Worm (Caenorhabditis elegans): ENCODE results near the gene Y42H9AR.1.
"Not testable (repeated sequence)": the region's sequence is repeated elsewhere in the genome, so short reads cannot be mapped to it uniquely, and the experiment has no call there.

- TF ChIP-seq dve-1 (tag; optimal IDR thresholded peaks at IDR 0.05); dmd-4 (tag; optimal IDR thresholded peaks at IDR 0.05; ENCODE audit: borderline replicate concordance); hlh-15 (tag; optimal IDR thresholded peaks at IDR 0.05); ceh-9 (tag; optimal IDR thresholded peaks at IDR 0.05); nhr-11 (tag; optimal IDR thresholded peaks at IDR 0.05); lin-11 (tag; optimal IDR thresholded peaks at IDR 0.05); ref-2 (tag; optimal IDR thresholded peaks at IDR 0.05); tbx-2 (tag; optimal IDR thresholded peaks at IDR 0.05); pha-4 (tag; optimal IDR thresholded peaks at IDR 0.05); fkh-10 (GFP tag; optimal IDR thresholded peaks at IDR 0.05); ceh-31 (tag; optimal IDR thresholded peaks at IDR 0.05); nfya-1 (tag; optimal IDR thresholded peaks at IDR 0.05); ama-1 (optimal IDR thresholded peaks at IDR 0.05): not testable (repeated sequence)
Observed at ce11 chrIV:8122349-8122748, 9.2 kb downstream of the Y42H9AR.1 start, which contains the start of gene erp-44.3.

Measured in whole organism, late embryonic.